Fruit fly (Drosophila melanogaster) whole organism, embryonic: ENCODE data around the gene CG31230.

ENCODE experiments used
- Blimp-1 ChIP-seq: fragments of 200-800 bp; sonication (Bioruptor generic); optimal IDR thresholded peaks from 3 replicates; lab custom pipeline; 2018; ENCODE audit warnings: missing biosample characterization, missing genetic modification characterization, mild to moderate bottlenecking, moderate library complexity, missing genetic modification reagents
- CG11723 ChIP-seq: fragments of 200-800 bp; sonication (Bioruptor generic); optimal IDR thresholded peaks from 2 replicates; lab custom pipeline; 2017; ENCODE audit warnings: missing biosample characterization, mild to moderate bottlenecking, missing genetic modification characterization
- CG14667 ChIP-seq: fragments of 200-800 bp; sonication (Bioruptor generic); IDR thresholded peaks from 2 replicates; pipeline ENCODE4 v1.3.6; 2022; ENCODE audit warnings: missing biosample characterization, missing genetic modification characterization
- CG15601 ChIP-seq: fragments of 200-800 bp; sonication (Bioruptor generic); optimal IDR thresholded peaks from 3 replicates; lab custom pipeline; 2019; ENCODE audit warnings: missing biosample characterization, mild to moderate bottlenecking, missing genetic modification characterization, moderate library complexity
- CG1647 ChIP-seq: fragments of 200-800 bp; sonication (Bioruptor generic); optimal IDR thresholded peaks from 3 replicates; lab custom pipeline; 2016; ENCODE audit warnings: missing biosample characterization, missing genetic modification characterization
- CG16815 ChIP-seq: fragments of 200-800 bp; sonication (Bioruptor generic); optimal IDR thresholded peaks from 3 replicates; lab custom pipeline; 2017; ENCODE audit warnings: missing biosample characterization, mild to moderate bottlenecking, missing genetic modification characterization
- CG17802 ChIP-seq: fragments of 200-800 bp; sonication (Bioruptor generic); optimal IDR thresholded peaks from 2 replicates; lab custom pipeline; 2018; ENCODE audit warnings: missing biosample characterization, mild to moderate bottlenecking, missing genetic modification characterization, moderate library complexity
- CG2116 ChIP-seq: fragments of 200-800 bp; sonication (Bioruptor generic); optimal IDR thresholded peaks from 3 replicates; lab custom pipeline; 2018; ENCODE audit warnings: missing biosample characterization, mild to moderate bottlenecking, missing genetic modification characterization
- CG2678 ChIP-seq: fragments of 200-800 bp; sonication (Bioruptor generic); optimal IDR thresholded peaks from 3 replicates; lab custom pipeline; 2019; ENCODE audit warnings: missing biosample characterization, mild to moderate bottlenecking, missing genetic modification characterization, moderate library complexity
- CG3065 ChIP-seq: fragments of 200-800 bp; sonication (Bioruptor generic); optimal IDR thresholded peaks from 2 replicates; lab custom pipeline; 2016; ENCODE audit warnings: missing biosample characterization, missing genetic modification characterization
- CG31365 ChIP-seq: fragments of 200-800 bp; sonication (Bioruptor generic); optimal IDR thresholded peaks from 2 replicates; lab custom pipeline; 2018; ENCODE audit warnings: missing biosample characterization, mild to moderate bottlenecking, missing genetic modification characterization
- CG3847 ChIP-seq: fragments of 200-800 bp; sonication (Bioruptor generic); IDR thresholded peaks from 2 replicates; pipeline ENCODE4 v1.3.6; 2022; ENCODE audit warnings: missing biosample characterization, missing genetic modification characterization
- CG4328 ChIP-seq: fragments of 200-800 bp; sonication (Bioruptor generic); optimal IDR thresholded peaks from 3 replicates; lab custom pipeline; 2017; ENCODE audit warnings: missing biosample characterization, missing genetic modification reagents, missing genetic modification characterization
- CG6689 ChIP-seq: fragments of 200-800 bp; sonication (Bioruptor generic); IDR thresholded peaks from 2 replicates; pipeline ENCODE4 v1.3.6; 2022; ENCODE audit warnings: missing biosample characterization, missing genetic modification characterization
- CG7357 ChIP-seq: fragments of 200-800 bp; sonication (Bioruptor generic); IDR thresholded peaks from 3 replicates; pipeline ENCODE4 v1.3.6; 2022; ENCODE audit warnings: missing biosample characterization, missing genetic modification characterization
- CG7745 ChIP-seq: fragments of 200-800 bp; sonication (Bioruptor generic); optimal IDR thresholded peaks from 2 replicates; lab custom pipeline; 2018; ENCODE audit warnings: missing biosample characterization, mild to moderate bottlenecking, missing genetic modification characterization, moderate library complexity
- CG7928 ChIP-seq: fragments of 200-800 bp; sonication (Bioruptor generic); optimal IDR thresholded peaks from 2 replicates; lab custom pipeline; 2017; ENCODE audit warnings: missing biosample characterization, mild to moderate bottlenecking, missing genetic modification characterization
- CG8765 ChIP-seq: fragments of 200-800 bp; sonication (Bioruptor generic); IDR thresholded peaks from 2 replicates; pipeline ENCODE4 v1.3.6; 2022; ENCODE audit warnings: missing biosample characterization, missing genetic modification characterization
- CG8944 ChIP-seq: fragments of 200-800 bp; sonication (Bioruptor generic); optimal IDR thresholded peaks from 3 replicates; lab custom pipeline; 2016; ENCODE audit warnings: missing biosample characterization, missing genetic modification characterization
- CG9437 ChIP-seq: fragments of 200-800 bp; sonication (Bioruptor generic); optimal IDR thresholded peaks from 2 replicates; lab custom pipeline; 2018; ENCODE audit warnings: missing biosample characterization, mild to moderate bottlenecking, missing genetic modification characterization
- D19A ChIP-seq: fragments of 200-800 bp; optimal IDR thresholded peaks from 3 replicates; lab custom pipeline; 2019; ENCODE audit warnings: missing biosample characterization, mild to moderate bottlenecking, missing genetic modification characterization, moderate library complexity
- Deaf1 ChIP-seq: fragments of 200-800 bp; optimal IDR thresholded peaks from 3 replicates; lab custom pipeline; 2019; ENCODE audit warnings: missing biosample characterization, mild to moderate bottlenecking, missing genetic modification characterization, moderate library complexity
- Dip2 ChIP-seq: fragments of 200-800 bp; sonication (Bioruptor generic); IDR thresholded peaks from 2 replicates; pipeline ENCODE4 v1.3.6; 2022; ENCODE audit warnings: missing biosample characterization, missing genetic modification characterization
- Dip3 ChIP-seq: fragments of 200-800 bp; sonication (Bioruptor generic); optimal IDR thresholded peaks from 3 replicates; lab custom pipeline; 2016; ENCODE audit warnings: missing biosample characterization, missing genetic modification characterization
- Dp ChIP-seq: fragments of 200-800 bp; sonication (Bioruptor generic); optimal IDR thresholded peaks from 2 replicates; lab custom pipeline; 2018; ENCODE audit warnings: missing biosample characterization, mild to moderate bottlenecking, missing genetic modification characterization, moderate library complexity
- Drgx ChIP-seq: fragments of 200-800 bp; sonication (Bioruptor generic); IDR thresholded peaks from 2 replicates; pipeline ENCODE4 v1.3.6; 2022; ENCODE audit warnings: missing biosample characterization, missing genetic modification characterization
- MBD-R2 ChIP-seq: fragments of 200-800 bp; sonication (Bioruptor generic); IDR thresholded peaks from 2 replicates; pipeline ENCODE4 v1.3.6; 2022; ENCODE audit warnings: missing biosample characterization, missing genetic modification characterization
- Med ChIP-seq: fragments of 200-800 bp; sonication (Bioruptor generic); peaks from one replicate; lab custom pipeline; 2016; ENCODE audit warnings: missing biosample characterization, missing genetic modification characterization, mild to moderate bottlenecking, inconsistent platforms, moderate library complexity
- Nf-YC ChIP-seq: fragments of 200-800 bp; optimal IDR thresholded peaks from 3 replicates; lab custom pipeline; 2019; ENCODE audit warnings: missing biosample characterization, mild to moderate bottlenecking, missing genetic modification characterization, moderate library complexity
- Optix ChIP-seq: fragments of 200-800 bp; sonication (Bioruptor generic); IDR thresholded peaks from 3 replicates; pipeline ENCODE4 v1.3.6; 2022; ENCODE audit warnings: missing biosample characterization, missing genetic modification characterization
- Sin3A ChIP-seq: fragments of >200 bp; optimal IDR thresholded peaks from 2 replicates; lab custom pipeline; 2018
- Sry-β ChIP-seq: fragments of 200-800 bp; sonication (Bioruptor generic); optimal IDR thresholded peaks from 2 replicates; lab custom pipeline; 2018; ENCODE audit warnings: missing biosample characterization, mild to moderate bottlenecking, missing genetic modification characterization, moderate library complexity
- ab ChIP-seq: fragments of 200-800 bp; sonication (Bioruptor generic); optimal IDR thresholded peaks from 2 replicates; lab custom pipeline; 2016; ENCODE audit warnings: missing biosample characterization, missing genetic modification characterization
- croc ChIP-seq: fragments of 200-800 bp; sonication (Bioruptor generic); conservative IDR thresholded peaks from 3 replicates; pipeline ENCODE4 v1.3.6; 2022; ENCODE audit warnings: missing biosample characterization, missing genetic modification characterization
- crol ChIP-seq: fragments of 200-800 bp; sonication (Bioruptor generic); IDR thresholded peaks from 2 replicates; pipeline ENCODE4 v1.3.6; 2022; ENCODE audit warnings: missing biosample characterization, missing genetic modification characterization
- dmrt99B ChIP-seq: fragments of 200-800 bp; sonication (Bioruptor generic); optimal IDR thresholded peaks from 2 replicates; lab custom pipeline; 2018; ENCODE audit warnings: missing biosample characterization, mild to moderate bottlenecking, missing genetic modification characterization, moderate library complexity
- en ChIP-seq: fragments of 200-800 bp; sonication (Bioruptor generic); optimal IDR thresholded peaks from 2 replicates; lab custom pipeline; 2016; ENCODE audit warnings: missing biosample characterization, missing genetic modification characterization
- ewg ChIP-seq: fragments of 200-800 bp; sonication (Bioruptor generic); optimal IDR thresholded peaks from 3 replicates; lab custom pipeline; 2017; ENCODE audit warnings: mild to moderate bottlenecking, missing biosample characterization, missing genetic modification reagents, missing genetic modification characterization
- fd64A ChIP-seq: fragments of 200-800 bp; sonication (Bioruptor generic); optimal IDR thresholded peaks from 3 replicates; lab custom pipeline; 2018; ENCODE audit warnings: missing biosample characterization, mild to moderate bottlenecking, missing genetic modification characterization
- gsb-n ChIP-seq: fragments of 200-800 bp; sonication (Bioruptor generic); optimal IDR thresholded peaks from 3 replicates; lab custom pipeline; 2018; ENCODE audit warnings: missing biosample characterization, mild to moderate bottlenecking, missing genetic modification characterization
- h ChIP-seq: fragments of >200 bp; optimal IDR thresholded peaks from 2 replicates; lab custom pipeline; 2017
- kah ChIP-seq: fragments of 200-800 bp; sonication (Bioruptor generic); optimal IDR thresholded peaks from 2 replicates; lab custom pipeline; 2018; ENCODE audit warnings: missing biosample characterization, mild to moderate bottlenecking, missing genetic modification characterization
- kni ChIP-seq: fragments of 200-800 bp; sonication (Bioruptor generic); optimal IDR thresholded peaks from 3 replicates; lab custom pipeline; 2017; ENCODE audit warnings: mild to moderate bottlenecking, missing biosample characterization, missing genetic modification reagents, missing genetic modification characterization
- nau ChIP-seq: fragments of 200-800 bp; sonication (Bioruptor generic); optimal IDR thresholded peaks from 3 replicates; lab custom pipeline; 2017; ENCODE audit warnings: missing biosample characterization, mild to moderate bottlenecking, missing genetic modification characterization, missing genetic modification reagents
- nerfin-1 ChIP-seq: fragments of 200-800 bp; sonication (Bioruptor generic); optimal IDR thresholded peaks from 3 replicates; lab custom pipeline; 2019; ENCODE audit warnings: missing biosample characterization, mild to moderate bottlenecking, missing genetic modification characterization, moderate library complexity
- pzg ChIP-seq: fragments of 200-800 bp; sonication (Bioruptor generic); optimal IDR thresholded peaks from 3 replicates; lab custom pipeline; 2018; ENCODE audit warnings: missing biosample characterization, mild to moderate bottlenecking, missing genetic modification characterization, moderate library complexity
- scrt ChIP-seq: fragments of 200-800 bp; sonication (Bioruptor generic); optimal IDR thresholded peaks from 2 replicates; lab custom pipeline; 2018; ENCODE audit warnings: missing biosample characterization, mild to moderate bottlenecking, missing genetic modification characterization, moderate library complexity
- ssp ChIP-seq: fragments of 200-800 bp; sonication (Bioruptor generic); IDR thresholded peaks from 2 replicates; pipeline ENCODE4 v1.3.6; 2022; ENCODE audit warnings: missing biosample characterization, missing genetic modification characterization

Gene CG31230

DNA sequence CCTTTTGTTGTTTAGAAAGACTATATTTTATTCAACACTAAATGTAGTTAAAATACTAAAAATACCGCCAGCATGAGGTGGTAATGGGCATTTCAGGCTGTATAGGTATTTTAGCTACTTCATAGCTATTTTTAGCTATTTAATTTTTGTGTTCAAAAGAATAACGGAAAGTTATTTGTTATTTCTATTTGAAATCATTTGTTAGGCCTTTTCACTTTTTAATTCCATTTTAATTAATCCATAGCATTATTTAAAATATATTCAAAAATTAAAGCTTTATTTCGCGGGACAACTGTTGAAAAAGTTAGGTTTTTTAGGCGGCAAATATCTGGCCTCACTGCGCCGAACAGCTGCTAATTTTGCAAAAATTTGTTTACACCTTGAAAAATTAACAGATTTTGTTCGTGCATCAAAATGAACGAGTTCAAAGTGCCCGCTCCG, 6.0 kb downstream of the CG31230 start, which contains the start of the genes dind and CG7706 (continued):
- TF ChIP-seq CG2116 (peak; percentile 54), Sry-β (GFP tag; lab: Kevin White, UChicago) (peak; percentile 85), pzg (peak; percentile 51), CG2678 (tag; lab: Kevin White, UChicago) (no peak), Dip2 (no peak), en (no peak), CG9437 (GFP tag; lab: Kevin White, UChicago) (peak; percentile 7), Med (peak; percentile 3), CG3847 (GFP tag; lab: Robert Waterston, UW) (peak; percentile 38; the same call in 1 of the 2 replicates), ssp (GFP tag; lab: Robert Waterston, UW) (peak; percentile 86), MBD-R2 (GFP tag; lab: Robert Waterston, UW) (peak; percentile 79), CG6689 (GFP tag; lab: Robert Waterston, UW) (peak; percentile 45; the same call in 1 of the 2 replicates), CG16815 (no peak), Optix (GFP tag; lab: Robert Waterston, UW) (no peak), gsb-n (tag; lab: Kevin White, UChicago) (no peak), CG3065 (GFP tag; lab: Kevin White, UChicago) (no peak), Dip3 (peak; percentile 0), CG7745 (tag; lab: Kevin White, UChicago) (peak; percentile 78), CG31365 (no peak), nerfin-1 (tag; lab: Kevin White, UChicago) (peak; percentile 99), Sin3A (lab: Kevin White, UChicago) (peak; percentile 39), scrt (GFP tag; lab: Kevin White, UChicago) (peak; percentile 69), Dp (peak; percentile 40), CG8944 (GFP tag; lab: Kevin White, UChicago) (no peak), kah (GFP tag; lab: Kevin White, UChicago) (no peak), h (lab: Kevin White, UChicago) (no peak), CG17802 (tag; lab: Kevin White, UChicago) (peak; percentile 59)

- TF ChIP-seq croc (GFP tag; lab: Robert Waterston, UW) (no peak), Deaf1 (tag; lab: Kevin White, UChicago) (peak; percentile 86), crol (GFP tag; lab: Robert Waterston, UW) (no peak), CG1647 (GFP tag; lab: Kevin White, UChicago) (no peak), CG14667 (GFP tag; lab: Robert Waterston, UW) (no peak), D19A (no peak), Nf-YC (peak; percentile 47), CG7928 (no peak), CG7357 (GFP tag; lab: Robert Waterston, UW) (no peak), CG31365 (no peak), CG15601 (no peak), ab (no peak), fd64A (GFP tag; lab: Kevin White, UChicago) (no peak), CG11723 (no peak), Drgx (GFP tag; lab: Robert Waterston, UW) (0 out of 2 replicates have a peak, but pooled peaks have one; percentile 6), CG8765 (GFP tag; lab: Robert Waterston, UW) (no peak), ewg (GFP tag; lab: Kevin White, UChicago) (peak; percentile 15), Blimp-1 (GFP tag; lab: Kevin White, UChicago) (no peak), nerfin-1 (tag; lab: Kevin White, UChicago) (peak; percentile 68), CG4328 (no peak), kni (GFP tag; lab: Kevin White, UChicago) (no peak), nau (GFP tag; lab: Kevin White, UChicago) (no peak), dmrt99B (tag; lab: Kevin White, UChicago) (no peak)
These were observed 8.9 kb downstream of the CG31230 start, which contains the start of the genes CG46318 and ChT for dm6 chr3R:18680332-18680731. Gene CG46318 (plus strand): TSS chr3R:18680604. Gene ChT (plus strand): TSS chr3R:18680604.
